Fruit fly (Drosophila melanogaster) whole organism, embryonic: ENCODE results near the gene MFS9.

Experiments used
- Aef1 ChIP-seq: fragments of 200-800 bp; sonication (Bioruptor generic); IDR thresholded peaks from 3 replicates; pipeline ENCODE4 v1.3.6; 2022; ENCODE audit warnings: missing biosample characterization, missing genetic modification characterization
- B-H1 ChIP-seq: fragments of 200-800 bp; sonication (Bioruptor generic); IDR thresholded peaks from 3 replicates; pipeline ENCODE4 v1.3.6; 2022; ENCODE audit warnings: missing biosample characterization, missing genetic modification characterization
- Bteb2 ChIP-seq: fragments of 200-800 bp; sonication (Bioruptor generic); optimal IDR thresholded peaks from 2 replicates; lab custom pipeline; 2016; ENCODE audit warnings: missing biosample characterization, missing genetic modification characterization
- CG10979 ChIP-seq: fragments of 200-800 bp; sonication (Bioruptor generic); optimal IDR thresholded peaks from 2 replicates; lab custom pipeline; 2018; ENCODE audit warnings: missing biosample characterization, mild to moderate bottlenecking, missing genetic modification characterization, moderate library complexity
- CG11093 ChIP-seq: fragments of 200-800 bp; sonication (Bioruptor generic); IDR thresholded peaks from 3 replicates; pipeline ENCODE4 v1.3.6; 2022; ENCODE audit warnings: missing biosample characterization, missing genetic modification characterization
- CG11504 ChIP-seq: fragments of 200-800 bp; sonication (Bioruptor generic); optimal IDR thresholded peaks from 3 replicates; lab custom pipeline; 2019; ENCODE audit warnings: missing biosample characterization, mild to moderate bottlenecking, missing genetic modification characterization, moderate library complexity
- CG11560 ChIP-seq: fragments of 200-800 bp; sonication (Bioruptor generic); IDR thresholded peaks from 3 replicates; pipeline ENCODE4 v1.3.6; 2022; ENCODE audit warnings: missing biosample characterization, missing genetic modification characterization
- CG12219 ChIP-seq: fragments of 200-800 bp; sonication (Bioruptor generic); optimal IDR thresholded peaks from 3 replicates; lab custom pipeline; 2018; ENCODE audit warnings: missing biosample characterization, mild to moderate bottlenecking, missing genetic modification characterization
- CG14965 ChIP-seq: fragments of 200-800 bp; sonication (Bioruptor generic); optimal IDR thresholded peaks from 2 replicates; lab custom pipeline; 2016; ENCODE audit warnings: missing biosample characterization, missing genetic modification characterization, borderline replicate concordance
- CG16815 ChIP-seq: fragments of 200-800 bp; sonication (Bioruptor generic); optimal IDR thresholded peaks from 3 replicates; lab custom pipeline; 2017; ENCODE audit warnings: missing biosample characterization, mild to moderate bottlenecking, missing genetic modification characterization
- CG18262 ChIP-seq: fragments of 200-800 bp; optimal IDR thresholded peaks from 3 replicates; lab custom pipeline; 2019; ENCODE audit warnings: missing biosample characterization, mild to moderate bottlenecking, missing genetic modification characterization, moderate library complexity
- CG2199 ChIP-seq: fragments of 200-800 bp; sonication (Bioruptor generic); IDR thresholded peaks from 3 replicates; pipeline ENCODE4 v1.3.6; 2022; ENCODE audit warnings: missing biosample characterization, missing genetic modification characterization
- CG3065 ChIP-seq: fragments of 200-800 bp; sonication (Bioruptor generic); optimal IDR thresholded peaks from 2 replicates; lab custom pipeline; 2016; ENCODE audit warnings: missing biosample characterization, missing genetic modification characterization
- CG32772 ChIP-seq: fragments of 200-800 bp; sonication (Bioruptor generic); IDR thresholded peaks from 2 replicates; pipeline ENCODE4 v1.3.6; 2022; ENCODE audit warnings: missing biosample characterization, missing genetic modification characterization
- CG4617 ChIP-seq: fragments of 200-800 bp; sonication (Bioruptor generic); optimal IDR thresholded peaks from 3 replicates; lab custom pipeline; 2016; ENCODE audit warnings: missing biosample characterization, missing genetic modification characterization, borderline replicate concordance
- CG4707 ChIP-seq: fragments of 200-800 bp; sonication (Bioruptor generic); optimal IDR thresholded peaks from 2 replicates; lab custom pipeline; 2018; ENCODE audit warnings: missing biosample characterization, mild to moderate bottlenecking, missing genetic modification characterization, moderate library complexity
- CG7839 ChIP-seq: fragments of 200-800 bp; sonication (Bioruptor generic); optimal IDR thresholded peaks from 3 replicates; lab custom pipeline; 2018; ENCODE audit warnings: missing biosample characterization, mild to moderate bottlenecking, missing genetic modification characterization, moderate library complexity
- CG8388 ChIP-seq: fragments of 200-800 bp; sonication (Bioruptor generic); optimal IDR thresholded peaks from 2 replicates; lab custom pipeline; 2019; ENCODE audit warnings: missing biosample characterization, mild to moderate bottlenecking, missing genetic modification characterization, moderate library complexity
- CG9817 ChIP-seq: fragments of 200-800 bp; sonication (Bioruptor generic); optimal IDR thresholded peaks from 2 replicates; lab custom pipeline; 2018; ENCODE audit warnings: missing biosample characterization, mild to moderate bottlenecking, missing genetic modification characterization, moderate library complexity
- Camta ChIP-seq: fragments of 200-800 bp; sonication (Bioruptor generic); optimal IDR thresholded peaks from 2 replicates; lab custom pipeline; 2016; ENCODE audit warnings: missing biosample characterization, missing genetic modification characterization
- Dll ChIP-seq: fragments of 200-800 bp; sonication (Bioruptor generic); IDR thresholded peaks from 4 replicates; pipeline ENCODE4 v1.3.6; 2022; ENCODE audit warnings: missing biosample characterization, missing genetic modification characterization; ENCODE audit not compliant: partially characterized antibody
- Dref ChIP-seq: fragments of 200-800 bp; sonication (Bioruptor generic); IDR thresholded peaks from 2 replicates; pipeline ENCODE4 v1.3.6; 2022; ENCODE audit warnings: missing biosample characterization, missing genetic modification characterization
- H15 ChIP-seq: fragments of 200-800 bp; sonication (Bioruptor generic); IDR thresholded peaks from 3 replicates; pipeline ENCODE4 v1.3.6; 2022; ENCODE audit warnings: missing biosample characterization, missing genetic modification characterization
- HHEX ChIP-seq: fragments of 200-800 bp; sonication (Bioruptor generic); optimal IDR thresholded peaks from 3 replicates; lab custom pipeline; 2017; ENCODE audit warnings: missing biosample characterization, mild to moderate bottlenecking, missing genetic modification characterization, missing genetic modification reagents
- HLH54F ChIP-seq: fragments of 200-800 bp; sonication (Bioruptor generic); optimal IDR thresholded peaks from 3 replicates; lab custom pipeline; 2016; ENCODE audit warnings: missing biosample characterization, missing genetic modification characterization
- Lpt ChIP-seq: fragments of >200 bp; optimal IDR thresholded peaks from 2 replicates; lab custom pipeline; 2018; ENCODE audit warnings: missing biosample characterization, missing genetic modification characterization
- Meics ChIP-seq: fragments of 200-800 bp; sonication (Bioruptor generic); optimal IDR thresholded peaks from 2 replicates; lab custom pipeline; 2017; ENCODE audit warnings: missing biosample characterization, mild to moderate bottlenecking, missing genetic modification characterization
- NK7.1 ChIP-seq: fragments of 200-800 bp; sonication (Bioruptor generic); optimal IDR thresholded peaks from 3 replicates; lab custom pipeline; 2016; ENCODE audit warnings: missing biosample characterization, missing genetic modification characterization
- Side ChIP-seq: fragments of 200-800 bp; sonication (Bioruptor generic); optimal IDR thresholded peaks from 2 replicates; lab custom pipeline; 2016; ENCODE audit warnings: missing biosample characterization, missing genetic modification characterization
- Xbp1 ChIP-seq: fragments of 200-800 bp; sonication (Bioruptor generic); optimal IDR thresholded peaks from 3 replicates; lab custom pipeline; 2016; ENCODE audit warnings: missing biosample characterization, mild to moderate bottlenecking, missing genetic modification characterization
- ato ChIP-seq: fragments of 200-800 bp; sonication (Bioruptor generic); IDR thresholded peaks from 2 replicates; pipeline ENCODE4 v1.3.6; 2022; ENCODE audit warnings: missing biosample characterization, missing genetic modification characterization; ENCODE audit not compliant: partially characterized antibody
- bbx ChIP-seq: fragments of 200-800 bp; sonication (Bioruptor generic); IDR thresholded peaks from 2 replicates; pipeline ENCODE4 v1.3.6; 2022; ENCODE audit warnings: missing biosample characterization, missing genetic modification characterization; ENCODE audit not compliant: partially characterized antibody
- cg ChIP-seq: fragments of 200-800 bp; sonication (Bioruptor generic); optimal IDR thresholded peaks from 3 replicates; lab custom pipeline; 2019; ENCODE audit warnings: missing biosample characterization, mild to moderate bottlenecking, missing genetic modification characterization, moderate library complexity
- chm ChIP-seq: fragments of 200-800 bp; sonication (Bioruptor generic); IDR thresholded peaks from 2 replicates; pipeline ENCODE4 v1.3.6; 2022; ENCODE audit warnings: missing biosample characterization, missing genetic modification characterization
- crp ChIP-seq, 2 experiments: fragments of 200-800 bp; sonication (Bioruptor generic); optimal IDR thresholded peaks; 2 replicates in 1 of 2; 3 replicates in 1 of 2; lab custom pipeline; 2017; ENCODE audit warnings: missing biosample characterization in 2 of 2, missing genetic modification characterization in 2 of 2, mild to moderate bottlenecking in 1 of 2, moderate library complexity in 1 of 2
- disco-r ChIP-seq: fragments of 200-800 bp; sonication (Bioruptor generic); optimal IDR thresholded peaks from 2 replicates; lab custom pipeline; 2016; ENCODE audit warnings: missing biosample characterization, missing genetic modification characterization
- fd96Cb ChIP-seq: fragments of 200-800 bp; sonication (Bioruptor generic); optimal IDR thresholded peaks from 2 replicates; lab custom pipeline; 2018; ENCODE audit warnings: missing biosample characterization, mild to moderate bottlenecking, missing genetic modification characterization, moderate library complexity
- fu2 ChIP-seq: fragments of 200-800 bp; sonication (Bioruptor generic); optimal IDR thresholded peaks from 2 replicates; lab custom pipeline; 2016; ENCODE audit warnings: missing biosample characterization, missing genetic modification characterization
- gro ChIP-seq: fragments of 200-800 bp; sonication (Bioruptor generic); optimal IDR thresholded peaks from 2 replicates; lab custom pipeline; 2016; ENCODE audit warnings: missing biosample characterization, missing genetic modification characterization
- gsb-n ChIP-seq: fragments of 200-800 bp; sonication (Bioruptor generic); optimal IDR thresholded peaks from 3 replicates; lab custom pipeline; 2018; ENCODE audit warnings: missing biosample characterization, mild to moderate bottlenecking, missing genetic modification characterization
- insv ChIP-seq, 2 experiments: fragments of 200-800 bp; sonication (Bioruptor generic); optimal IDR thresholded peaks; 3 replicates each; lab custom pipeline; 2016 to 2018; ENCODE audit warnings: missing biosample characterization in 2 of 2, missing genetic modification characterization in 2 of 2
- jing ChIP-seq: fragments of 200-800 bp; sonication (Bioruptor generic); optimal IDR thresholded peaks from 2 replicates; lab custom pipeline; 2018; ENCODE audit warnings: missing biosample characterization, mild to moderate bottlenecking, missing genetic modification characterization
- knrl ChIP-seq: fragments of 200-800 bp; sonication (Bioruptor generic); IDR thresholded peaks from 3 replicates; pipeline ENCODE4 v1.3.6; 2022; ENCODE audit warnings: missing biosample characterization, missing genetic modification characterization; ENCODE audit not compliant: partially characterized antibody
- pita ChIP-seq: fragments of 200-800 bp; sonication (Bioruptor generic); optimal IDR thresholded peaks from 2 replicates; lab custom pipeline; 2017; ENCODE audit warnings: missing biosample characterization, mild to moderate bottlenecking, missing genetic modification characterization
- pros ChIP-seq: fragments of 200-800 bp; sonication (Bioruptor generic); optimal IDR thresholded peaks from 3 replicates; lab custom pipeline; 2019; ENCODE audit warnings: missing biosample characterization, mild to moderate bottlenecking, missing genetic modification characterization, moderate library complexity
- sna ChIP-seq: fragments of 200-800 bp; sonication (Bioruptor generic); IDR thresholded peaks from 2 replicates; pipeline ENCODE4 v1.3.6; 2022; ENCODE audit warnings: missing biosample characterization, missing genetic modification characterization; ENCODE audit not compliant: partially characterized antibody
- sqz ChIP-seq: fragments of 200-800 bp; sonication (Bioruptor generic); optimal IDR thresholded peaks from 3 replicates; lab custom pipeline; 2018; ENCODE audit warnings: missing biosample characterization, mild to moderate bottlenecking, missing genetic modification characterization
- tup ChIP-seq: fragments of 200-800 bp; sonication (Bioruptor generic); optimal IDR thresholded peaks from 2 replicates; lab custom pipeline; 2016; ENCODE audit warnings: missing biosample characterization, mild to moderate bottlenecking, missing genetic modification characterization, moderate library complexity

MFS9 gene

dm6 chr3R:20556281-20557113 lies 44.2 kb upstream of the MFS9 start (continued):
- TF ChIP-seq CG3065 (GFP tag; lab: Kevin White, UChicago): no peak
- peak; percentile 82 for TF ChIP-seq CG11504 (tag; lab: Kevin White, UChicago)
- TF ChIP-seq CG4707: no peak
- peak; percentile 5 for TF ChIP-seq Bteb2
- peak; percentile 7 for TF ChIP-seq fu2 (GFP tag; lab: Kevin White, UChicago)
- TF ChIP-seq cg: no peak
- TF ChIP-seq gsb-n (tag; lab: Kevin White, UChicago): no peak
- TF ChIP-seq pita (GFP tag; lab: Kevin White, UChicago): no peak
- TF ChIP-seq HLH54F (GFP tag; lab: Kevin White, UChicago): peak; percentile 36
- TF ChIP-seq HHEX (GFP tag; lab: Kevin White, UChicago): no peak
- TF ChIP-seq Dll (GFP tag; lab: Robert Waterston, UW): no peak
- peak; percentile 39 for TF ChIP-seq CG10979 (tag; lab: Kevin White, UChicago)
- no peak for TF ChIP-seq CG12219 (GFP tag; lab: Kevin White, UChicago)
- TF ChIP-seq NK7.1 (GFP tag; lab: Kevin White, UChicago): no peak
- peak; percentile 11 for TF ChIP-seq fd96Cb
- no peak for TF ChIP-seq Side
- no peak for TF ChIP-seq CG8388 (GFP tag; lab: Kevin White, UChicago)
- TF ChIP-seq Xbp1 (GFP tag; lab: Kevin White, UChicago): peak; percentile 70
- peak; percentile 58 for TF ChIP-seq CG16815 (GFP tag; lab: Kevin White, UChicago)
- TF ChIP-seq tup: no peak
- peak; percentile 35 for TF ChIP-seq CG9817 (tag; lab: Kevin White, UChicago)
- peak; percentile 70; the same call in 2 of the 3 replicates for TF ChIP-seq CG11560
- no peak for TF ChIP-seq Lpt (GFP tag; lab: Kevin White, UChicago)
- peak; percentile 75 for TF ChIP-seq Meics (GFP tag; lab: Kevin White, UChicago)
- TF ChIP-seq sna (GFP tag; lab: Robert Waterston, UW): no peak
- 0 out of 3 replicates have a peak, but pooled peaks have one; percentile 35 for TF ChIP-seq B-H1
- TF ChIP-seq crp (GFP tag; optimal IDR thresholded peaks at IDR 0.05; lab: Kevin White, UChicago): no peak
- peak; percentile 7 for TF ChIP-seq sqz (GFP tag; lab: Kevin White, UChicago)
- no peak for TF ChIP-seq disco-r (GFP tag; lab: Kevin White, UChicago)
- TF ChIP-seq knrl: no peak
- no peak for TF ChIP-seq Camta
- TF ChIP-seq Dref (GFP tag; lab: Robert Waterston, UW): no peak
- TF ChIP-seq CG11093: no peak; the same call in 1 of the 3 replicates
- TF ChIP-seq CG2199 (GFP tag; lab: Robert Waterston, UW): no peak
- TF ChIP-seq CG14965 (GFP tag; lab: Kevin White, UChicago): no peak
- no peak for TF ChIP-seq pros
- TF ChIP-seq CG4617 (GFP tag; lab: Kevin White, UChicago): no peak
- TF ChIP-seq ato (GFP tag; lab: Robert Waterston, UW): no peak
- peak; percentile 83 for TF ChIP-seq H15 (GFP tag; lab: Robert Waterston, UW)
- TF ChIP-seq chm (GFP tag; lab: Robert Waterston, UW): peak; percentile 53; the same call in 1 of the 2 replicates
- no peak for TF ChIP-seq bbx
- TF ChIP-seq insv (GFP tag; optimal IDR thresholded peaks at IDR 0.05; lab: Kevin White, UChicago): peak; percentile 48 to 94
- TF ChIP-seq gro (GFP tag; lab: Kevin White, UChicago): no peak
- peak; percentile 52 for TF ChIP-seq CG18262 (tag; lab: Kevin White, UChicago)
- TF ChIP-seq jing (GFP tag; lab: Kevin White, UChicago): peak; percentile 4
- peak; percentile 69 for TF ChIP-seq CG32772
- peak; percentile 83 for TF ChIP-seq CG7839 (tag; lab: Kevin White, UChicago)
- peak; percentile 86 for TF ChIP-seq Aef1 (GFP tag; lab: Robert Waterston, UW)
